Fruit fly (Drosophila melanogaster) whole organism: ENCODE results near the gene Jhbp11.

Experiments used
- CG8478 ChIP-seq: fragments of >200 bp; optimal IDR thresholded peaks from 2 replicates; lab custom pipeline; 2018; ENCODE audit warnings: inconsistent platforms
- Dll ChIP-seq: fragments of >200 bp; optimal IDR thresholded peaks from 2 replicates; lab custom pipeline; 2017
- EcR ChIP-seq, 2 experiments: fragments of >200 bp; optimal IDR thresholded peaks; 2 replicates each; lab custom pipeline; 2017; ENCODE audit warnings: missing biosample characterization in 2 of 2, missing genetic modification characterization in 2 of 2, missing genetic modification reagents in 2 of 2
- pan ChIP-seq: fragments of >200 bp; optimal IDR thresholded peaks from 2 replicates; lab custom pipeline; 2017
- psq ChIP-seq: fragments of >200 bp; optimal IDR thresholded peaks from 2 replicates; lab custom pipeline; 2017
- usp ChIP-seq: fragments of >200 bp; optimal IDR thresholded peaks from 2 replicates; lab custom pipeline; 2017; ENCODE audit warnings: missing biosample characterization, missing genetic modification characterization, mixed read lengths

DNA sequence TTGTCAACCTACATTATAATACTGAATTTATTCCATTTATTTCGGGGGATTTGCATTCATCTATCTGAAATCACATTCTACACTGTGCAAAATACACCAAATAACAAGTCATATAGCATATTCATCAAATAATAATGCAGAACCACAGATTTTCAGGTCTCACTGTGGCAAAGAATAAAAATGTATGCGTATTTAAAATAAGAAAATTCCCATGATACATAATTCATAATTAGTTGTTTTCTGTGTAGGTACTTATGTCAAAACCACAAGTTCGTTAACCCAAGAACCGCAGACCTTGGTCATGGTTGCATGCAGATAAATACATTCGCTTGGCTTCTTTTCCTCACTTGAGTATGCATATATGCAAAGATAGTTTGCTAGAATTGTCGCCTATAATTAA is 8.8 kb upstream of the Jhbp11 start:
- TF ChIP-seq CG8478 (lab: Kevin White, UChicago) (no peak), psq (lab: Kevin White, UChicago) (no peak), usp (no peak), Dll (lab: Kevin White, UChicago) (no peak), EcR (GFP tag; optimal IDR thresholded peaks at IDR 0.05; lab: Kevin White, UChicago) (no peak), pan (lab: Kevin White, UChicago) (no peak)
